Fruit fly (Drosophila melanogaster): Measurements from ENCODE around the gene Art6.

- TF ChIP-seq CG8478 (optimal IDR thresholded peaks at IDR 0.05) (no peak), CTCF (optimal IDR thresholded peaks at IDR 0.05) (no peak)
Measured at dm6 chr3R:13989453-13989852, 43.8 kb upstream of the Art6 start.

All from S2 (cell line).